Worm (Caenorhabditis elegans): ENCODE measurements around the gene D1046.2.

D1046.2 gene

DNA sequence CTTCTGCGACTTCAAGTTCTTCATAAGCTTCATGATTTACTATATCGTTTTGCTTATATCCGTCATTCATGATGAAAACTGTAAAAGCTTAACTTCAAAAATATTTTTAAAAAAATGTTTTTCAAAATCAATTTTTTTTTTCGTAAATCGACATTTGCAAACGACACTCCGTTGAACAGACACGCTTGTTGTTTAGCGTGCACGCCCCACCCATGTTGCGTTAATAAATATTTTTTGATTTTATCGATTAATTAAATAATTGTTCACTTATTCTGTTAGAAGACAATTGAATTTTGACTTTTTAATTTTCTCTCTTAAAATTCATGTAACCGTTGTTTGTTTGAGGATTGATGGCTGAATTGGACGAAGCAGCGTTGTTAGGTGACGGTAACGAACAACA, at the start of gene D1046.2, which contains the start of gene cfim-2:
D1046.2 (minus strand) TSS at position 78 of the 400 bp plus-strand sequence.
cfim-2 (plus strand) TSS at position 335 of the 400 bp plus-strand sequence.
- TF ChIP-seq ceh-48 (tag; optimal IDR thresholded peaks at IDR 0.05) (peak; percentile 53), unc-42 (tag; optimal IDR thresholded peaks at IDR 0.05) (peak; percentile 7), tbx-7 (tag; optimal IDR thresholded peaks at IDR 0.05) (no peak)

DNA sequence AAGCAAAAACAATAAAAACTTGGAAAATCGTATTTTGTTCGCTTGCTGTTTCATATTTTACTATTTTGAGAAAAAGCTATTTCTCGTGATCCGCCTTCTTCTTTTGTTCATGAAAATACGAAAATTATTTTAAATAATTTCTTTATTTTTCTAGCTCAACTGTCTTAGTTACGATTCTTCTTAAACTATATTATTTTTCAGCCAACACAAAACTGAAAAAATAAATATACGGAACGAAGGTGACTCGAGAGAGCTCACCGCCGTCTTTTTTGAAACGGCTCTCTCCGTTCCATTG, 49.4 kb upstream of the D1046.2 start, which contains the start of gene pdzd-8:
pdzd-8 (plus strand) TSS at position 196 of the 295 bp plus-strand sequence.
- no peak for TF ChIP-seq sox-4 (tag; optimal IDR thresholded peaks at IDR 0.05)
- no peak for TF ChIP-seq pax-1 (tag; optimal IDR thresholded peaks at IDR 0.05)
- no peak for TF ChIP-seq pqm-1 (tag; optimal IDR thresholded peaks at IDR 0.05)
- no peak for TF ChIP-seq ceh-48 (tag; optimal IDR thresholded peaks at IDR 0.05)
- no peak for TF ChIP-seq elt-2 (tag; optimal IDR thresholded peaks at IDR 0.05)
- TF ChIP-seq fkh-6 (tag; optimal IDR thresholded peaks at IDR 0.05): no peak
- TF ChIP-seq C38D4.7 (GFP tag; optimal IDR thresholded peaks at IDR 0.05): no peak
- TF ChIP-seq hlh-30 (tag; optimal IDR thresholded peaks at IDR 0.05; ENCODE audit: insufficient read depth): no peak
- TF ChIP-seq ceh-18 (tag; optimal IDR thresholded peaks at IDR 0.05): no peak
- no peak for TF ChIP-seq gmeb-2 (tag; optimal IDR thresholded peaks at IDR 0.05)
- no peak for TF ChIP-seq unc-3 (GFP tag; conservative IDR thresholded peaks at IDR 0.05)
- no peak for TF ChIP-seq unc-3 (tag; optimal IDR thresholded peaks at IDR 0.05)
- no peak for TF ChIP-seq tbx-2 (tag; optimal IDR thresholded peaks at IDR 0.05)
- no peak for TF ChIP-seq ceh-19 (GFP tag; optimal IDR thresholded peaks at IDR 0.05)
- TF ChIP-seq hlh-15 (tag; optimal IDR thresholded peaks at IDR 0.05): no peak
- no peak for TF ChIP-seq fax-1 (tag; optimal IDR thresholded peaks at IDR 0.05)
- TF ChIP-seq odd-2 (tag; optimal IDR thresholded peaks at IDR 0.05): no peak
- no peak for TF ChIP-seq pag-3 (tag; optimal IDR thresholded peaks at IDR 0.05; ENCODE audit: borderline replicate concordance)
- TF ChIP-seq Y22D7AL.16 (tag; optimal IDR thresholded peaks at IDR 0.05): no peak

DNA sequence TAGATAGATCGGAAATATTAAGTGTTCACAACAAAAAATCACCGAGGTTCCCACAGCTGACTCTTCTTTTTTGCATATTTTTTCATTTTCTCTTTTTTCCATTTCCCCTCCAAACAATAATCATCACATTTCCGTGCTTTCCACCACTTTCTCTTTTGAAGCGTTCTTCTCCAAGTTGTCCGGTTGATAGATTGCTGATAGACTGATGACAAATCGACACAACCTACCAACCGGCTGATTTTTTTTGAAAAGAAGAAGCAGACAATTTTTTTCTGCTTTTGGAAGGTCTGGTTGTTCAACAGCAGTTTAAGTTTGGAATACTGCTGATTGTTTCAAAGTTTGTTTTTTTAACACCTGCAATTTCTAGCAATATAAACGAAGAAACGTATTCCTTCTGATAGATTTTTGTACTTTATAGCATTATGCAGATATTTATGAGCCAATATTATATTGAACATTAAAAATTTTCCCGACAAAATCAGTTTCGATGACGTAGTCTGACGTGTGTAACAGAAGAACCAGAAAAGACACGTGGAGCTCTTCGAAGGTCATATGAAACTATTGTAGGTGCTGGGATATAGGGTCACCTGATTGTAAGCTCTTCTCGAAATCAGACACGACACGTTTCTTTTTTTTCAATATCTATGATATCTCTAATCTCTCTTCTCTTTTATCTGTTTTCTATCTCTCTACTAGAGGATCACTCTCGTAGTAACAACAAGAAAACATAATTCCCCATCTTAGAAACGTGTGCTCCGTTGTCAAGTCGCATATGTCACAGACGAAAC, 48.9 kb upstream of the D1046.2 start:
- TF ChIP-seq hlh-30 (tag; optimal IDR thresholded peaks at IDR 0.05; ENCODE audit: insufficient read depth) (peak; percentile 25), unc-3 (GFP tag; conservative IDR thresholded peaks at IDR 0.05) (no peak), unc-3 (tag; optimal IDR thresholded peaks at IDR 0.05) (no peak)

DNA sequence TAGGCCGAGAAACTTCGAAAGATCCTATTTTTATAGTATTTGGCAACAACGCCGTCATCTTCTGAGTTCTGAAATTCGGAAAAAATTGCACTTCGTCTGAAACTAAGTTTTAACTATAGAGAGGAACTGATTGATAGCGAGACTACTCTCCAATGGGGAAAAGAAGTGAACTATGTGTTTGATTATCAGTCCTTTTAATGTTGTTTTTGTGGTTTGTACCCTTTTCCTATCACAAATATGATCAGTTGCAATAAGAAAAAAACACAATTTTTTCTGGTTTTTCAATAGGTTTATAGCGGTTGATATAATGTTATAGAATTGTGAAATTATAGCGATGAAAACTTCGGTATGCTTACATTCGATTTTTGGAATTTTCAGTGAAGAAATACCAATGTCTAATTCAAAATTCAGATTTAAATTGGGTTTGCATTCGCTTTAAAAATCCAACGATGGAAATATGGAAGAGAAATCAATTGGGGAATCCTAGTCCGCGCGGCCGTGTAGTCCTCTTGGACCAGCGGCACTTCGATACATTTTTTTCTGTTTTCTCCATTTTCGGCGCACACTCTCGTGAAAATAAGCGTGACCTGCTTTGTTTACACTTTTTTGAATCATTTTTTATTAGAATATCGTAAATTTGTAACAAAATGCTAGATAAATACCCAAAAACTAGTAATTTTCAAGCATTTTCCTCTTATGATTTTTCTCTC, 47.5 kb upstream of the D1046.2 start, which contains the start of gene C53B4.3:
C53B4.3 (minus strand) TSS at position 464 of the 710 bp plus-strand sequence.
- TF ChIP-seq tbx-7 (tag; optimal IDR thresholded peaks at IDR 0.05) (peak; percentile 96), ceh-31 (tag; optimal IDR thresholded peaks at IDR 0.05) (peak; percentile 93), ref-2 (tag; optimal IDR thresholded peaks at IDR 0.05) (peak; percentile 81), zip-5 (tag; optimal IDR thresholded peaks at IDR 0.05) (peak; percentile 89), lim-6 (tag; optimal IDR thresholded peaks at IDR 0.05) (peak; percentile 75), hlh-6 (tag; optimal IDR thresholded peaks at IDR 0.05) (no peak), rnt-1 (tag; optimal IDR thresholded peaks at IDR 0.05) (peak; percentile 83), tbx-2 (tag; optimal IDR thresholded peaks at IDR 0.05) (peak; percentile 87), unc-42 (tag; optimal IDR thresholded peaks at IDR 0.05) (peak; percentile 14), sdc-2 (tag; optimal IDR thresholded peaks at IDR 0.05) (peak; percentile 57), fkh-6 (tag; optimal IDR thresholded peaks at IDR 0.05) (peak; percentile 70), ceh-24 (tag; optimal IDR thresholded peaks at IDR 0.05) (no peak), unc-86 (tag; optimal IDR thresholded peaks at IDR 0.05) (peak; percentile 18), ceh-14 (tag; optimal IDR thresholded peaks at IDR 0.05) (peak; percentile 53), ceh-34 (tag; optimal IDR thresholded peaks at IDR 0.05) (peak; percentile 41), ahr-1 (tag; optimal IDR thresholded peaks at IDR 0.05) (peak; percentile 9), F13H6.1 (tag; optimal IDR thresholded peaks at IDR 0.05) (peak; percentile 69), Y22D7AL.16 (tag; optimal IDR thresholded peaks at IDR 0.05) (no peak), unc-55 (GFP tag; optimal IDR thresholded peaks at IDR 0.05) (no peak), fax-1 (tag; optimal IDR thresholded peaks at IDR 0.05) (peak; percentile 41), gmeb-2 (tag; optimal IDR thresholded peaks at IDR 0.05) (no peak), ama-1 (optimal IDR thresholded peaks at IDR 0.05) (no peak), ztf-16 (tag; optimal IDR thresholded peaks at IDR 0.05) (peak; percentile 43), ttx-3 (tag; optimal IDR thresholded peaks at IDR 0.05) (peak; percentile 15), ets-4 (tag; optimal IDR thresholded peaks at IDR 0.05) (peak; percentile 89), ceh-2 (tag; optimal IDR thresholded peaks at IDR 0.05) (peak; percentile 94), hlh-8 (tag; optimal IDR thresholded peaks at IDR 0.05) (peak; percentile 83), C08G9.2 (tag; optimal IDR thresholded peaks at IDR 0.05) (peak; percentile 97)
